Worm (Caenorhabditis elegans) whole organism, L4/young adult: Measurements from ENCODE around the gene pepm-1.

ENCODE experiments used
- dao-5 ChIP-seq: sonication (generic microtip); optimal IDR thresholded peaks from 2 replicates; lab custom pipeline; 2016; ENCODE audit warnings: missing genotype, missing genetic modification characterization, moderate library complexity, missing compliant biosample characterization
- him-1 ChIP-seq: sonication (generic microtip); optimal IDR thresholded peaks from 2 replicates; lab custom pipeline; 2016; ENCODE audit warnings: missing genotype, missing genetic modification reagents, missing genetic modification characterization, missing compliant biosample characterization

DNA sequence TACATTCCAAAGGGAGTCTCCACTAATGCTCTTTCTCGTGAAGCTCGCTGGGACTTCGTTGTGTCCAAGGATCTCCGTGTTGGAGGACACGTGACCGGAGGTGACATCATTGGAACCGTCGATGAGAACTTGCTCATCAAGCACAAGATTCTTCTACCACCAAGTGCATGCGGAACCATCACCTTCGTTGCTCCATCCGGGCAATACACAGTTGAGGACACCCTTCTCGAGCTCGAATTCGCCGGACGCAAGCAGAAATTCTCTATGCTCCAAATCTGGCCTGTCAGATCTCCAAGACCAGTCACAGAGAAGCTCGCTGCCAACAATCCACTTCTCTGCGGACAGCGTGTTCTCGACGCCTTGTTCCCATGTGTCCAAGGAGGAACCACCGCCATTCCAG, 23.1 kb downstream of the pepm-1 start:
- TF ChIP-seq him-1 (tag; lab: Kevin White, UChicago) (no peak), dao-5 (no peak)
